Worm (Caenorhabditis elegans): ENCODE data around the gene nhr-184.

DNA sequence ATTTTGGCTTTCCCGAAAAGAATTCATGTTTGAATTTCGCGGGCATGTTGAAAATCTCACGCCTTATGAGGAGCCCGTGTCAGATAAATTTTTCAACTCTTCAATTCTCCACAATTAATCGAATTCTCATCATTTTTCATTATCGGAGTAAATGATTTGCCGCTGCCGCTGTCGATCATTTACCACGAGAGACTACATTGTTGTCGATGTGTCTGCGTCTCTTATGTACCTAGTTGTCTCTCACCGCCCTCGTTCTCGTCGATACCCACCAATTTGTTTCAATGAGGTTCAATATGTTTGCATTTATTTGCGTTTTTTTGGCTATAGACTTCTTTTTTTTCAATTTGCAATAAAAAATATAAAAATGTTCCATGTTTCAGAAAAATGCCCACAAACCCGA lies 22.2 kb downstream of the nhr-184 start, which contains the start of gene nhr-13:
- TF ChIP-seq mdl-1 (tag; optimal IDR thresholded peaks at IDR 0.05): no peak
- no peak for TF ChIP-seq pqm-1 (tag; optimal IDR thresholded peaks at IDR 0.05)
- peak; percentile 14 for TF ChIP-seq skn-1 (tag; optimal IDR thresholded peaks at IDR 0.05)
- no peak for TF ChIP-seq nhr-11 (tag; optimal IDR thresholded peaks at IDR 0.05)
- no peak for TF ChIP-seq fkh-10 (GFP tag; optimal IDR thresholded peaks at IDR 0.05)
- TF ChIP-seq nhr-77 (tag; optimal IDR thresholded peaks at IDR 0.05): no peak
- no peak for TF ChIP-seq unc-62 (GFP tag; optimal IDR thresholded peaks at IDR 0.05)
- no peak for TF ChIP-seq egl-27 (tag; optimal IDR thresholded peaks at IDR 0.05)
